Worm (Caenorhabditis elegans): ENCODE results near the gene col-125.
"Not testable (repeated sequence)": the region's sequence is repeated elsewhere in the genome, so short reads cannot be mapped to it uniquely, and the experiment has no call there.

The col-125 gene

DNA sequence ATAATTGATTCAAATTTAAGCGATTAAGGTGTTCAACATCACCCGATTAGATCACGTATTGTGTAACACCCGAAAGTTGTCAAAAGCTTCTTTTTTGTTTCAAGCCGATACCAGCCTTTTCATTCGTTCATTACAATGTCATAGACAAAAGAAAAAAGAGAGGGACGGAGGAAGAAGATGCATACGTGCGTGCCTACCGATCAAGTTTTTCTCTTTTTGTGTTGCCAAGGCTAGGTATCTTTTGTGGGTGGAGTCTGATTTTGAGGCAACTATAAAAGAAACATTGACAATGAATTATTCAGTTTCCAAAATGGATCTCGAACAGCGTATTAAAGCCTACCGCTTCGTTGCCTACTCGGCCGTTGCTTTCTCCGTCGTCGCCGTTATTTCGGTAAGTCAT is at the start of gene col-125:
Gene col-125 (plus strand): TSS at position 301 of the 400 bp plus-strand sequence.
- TF ChIP-seq ztf-28 (GFP tag; IDR thresholded peaks at IDR 0.05) (no peak), ceh-79 (tag; optimal IDR thresholded peaks at IDR 0.05) (no peak), hlh-12 (tag; optimal IDR thresholded peaks at IDR 0.05) (no peak), tbp1 (GFP tag; optimal IDR thresholded peaks at IDR 0.05) (no peak), akir-1 (GFP tag; optimal IDR thresholded peaks at IDR 0.05) (no peak), ZK185.1 (tag; optimal IDR thresholded peaks at IDR 0.05; ENCODE audit: poor library complexity, severe bottlenecking) (no peak), B0019.2 (GFP tag; conservative IDR thresholded peaks at IDR 0.05) (no peak), nhr-120 (GFP tag; IDR thresholded peaks at IDR 0.05) (no peak), ceh-100 (GFP tag; IDR thresholded peaks at IDR 0.05) (no peak), pbrm-1 (GFP tag; IDR thresholded peaks at IDR 0.05) (no peak), egrh-3 (GFP tag; IDR thresholded peaks at IDR 0.05) (no peak), Y79H2A.3 (GFP tag; conservative IDR thresholded peaks at IDR 0.05) (no peak), repo-1 (tag; optimal IDR thresholded peaks at IDR 0.05) (no peak), atf-7 (tag; optimal IDR thresholded peaks at IDR 0.05) (no peak), rpc-1 (optimal IDR thresholded peaks at IDR 0.05) (no peak), rpc-1 (tag; optimal IDR thresholded peaks at IDR 0.05) (no peak)

DNA sequence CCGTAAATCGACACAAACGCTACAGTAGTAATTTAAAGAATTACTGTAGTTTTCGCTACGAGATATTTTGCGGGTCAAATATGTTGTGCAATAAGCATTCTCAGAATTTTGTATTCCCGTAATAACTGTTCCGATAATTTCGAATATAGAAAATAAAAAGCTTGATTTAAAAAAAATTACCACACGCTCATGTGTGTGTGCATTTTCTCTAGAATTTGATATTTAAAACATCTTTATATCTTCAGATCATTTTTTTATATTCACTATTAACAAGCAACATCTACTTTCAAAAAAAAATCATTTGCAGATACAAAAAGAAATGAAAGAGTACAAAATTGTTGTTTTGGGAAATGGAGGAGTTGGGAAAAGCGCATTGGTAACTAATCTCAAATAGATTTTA is 48.3 kb upstream of the col-125 start, which contains the start of gene rap-3:
Gene rap-3 (plus strand): TSS at position 301 of the 400 bp plus-strand sequence.
- TF ChIP-seq madf-6 (GFP tag; IDR thresholded peaks at IDR 0.05) (no peak), sdz-38 (tag; optimal IDR thresholded peaks at IDR 0.05) (no peak), F33H1.4 (GFP tag; IDR thresholded peaks at IDR 0.05) (no peak), lsl-1 (GFP tag; optimal IDR thresholded peaks at IDR 0.05) (no peak), ztf-22 (GFP tag; optimal IDR thresholded peaks at IDR 0.05) (no peak), egl-18 (GFP tag; IDR thresholded peaks at IDR 0.05) (no peak), bed-2 (GFP tag; IDR thresholded peaks at IDR 0.05) (no peak)

DNA sequence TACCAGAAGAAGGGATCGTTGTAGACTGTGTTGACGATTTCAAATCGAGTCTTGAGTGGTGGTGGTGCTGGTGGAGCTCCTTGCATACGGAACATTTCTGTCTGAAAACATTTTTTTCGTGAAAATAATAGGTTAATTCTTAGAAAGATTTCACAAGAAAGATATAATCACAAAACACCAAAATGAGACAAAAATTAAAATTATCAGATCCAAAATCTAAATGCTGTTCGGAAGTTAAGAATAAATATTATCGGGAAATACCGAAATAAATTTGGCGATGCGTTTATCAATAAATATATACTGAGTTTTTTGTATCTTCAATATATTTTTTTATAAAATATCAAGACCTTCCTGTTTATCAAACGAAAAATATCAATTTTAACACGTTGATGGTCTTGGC is 46.8 kb upstream of the col-125 start, which contains the start of gene C08F8.9:
Gene C08F8.9 (minus strand): TSS at position 101 of the 400 bp plus-strand sequence.
- no peak for TF ChIP-seq ztf-26 (tag; optimal IDR thresholded peaks at IDR 0.05)

DNA sequence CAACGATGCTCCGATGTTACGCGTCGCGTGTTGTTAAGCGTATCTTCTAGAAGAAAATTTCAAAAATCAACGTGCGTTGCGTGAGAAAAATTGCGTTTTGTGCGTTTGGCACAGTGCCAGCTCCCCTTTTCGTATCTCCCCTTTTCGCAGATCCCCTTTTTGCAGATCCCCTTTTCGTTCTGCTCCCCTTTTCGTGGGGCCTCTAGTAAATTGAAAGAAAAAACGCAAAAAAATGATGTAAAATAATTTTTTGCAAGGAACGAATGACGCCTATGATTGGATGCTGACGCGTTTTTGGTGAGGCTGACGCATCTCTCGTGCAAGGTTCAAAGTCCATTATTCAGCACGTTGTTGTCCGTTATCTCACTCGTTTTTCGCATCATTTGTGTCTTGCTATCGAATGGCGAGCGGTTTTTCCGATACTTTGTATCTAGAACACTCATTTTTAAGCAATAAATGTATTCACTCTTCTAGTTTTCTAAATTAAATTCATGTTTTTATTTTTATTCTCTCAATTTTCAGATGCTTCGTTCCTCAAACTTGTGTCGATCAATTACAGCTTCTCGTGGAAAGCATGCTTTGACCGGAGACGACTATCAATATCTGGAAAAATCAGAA is 46.1 kb upstream of the col-125 start, which contains the start of gene cpt-2:
Gene cpt-2 (plus strand): TSS at position 523 of the 618 bp plus-strand sequence.
- peak; percentile 86 for TF ChIP-seq bed-2 (GFP tag; IDR thresholded peaks at IDR 0.05)
- TF ChIP-seq tbp1 (GFP tag; optimal IDR thresholded peaks at IDR 0.05): peak; percentile 67
- TF ChIP-seq D2030.7 (GFP tag; IDR thresholded peaks at IDR 0.05): peak; percentile 95
- TF ChIP-seq mcd-1 (GFP tag; IDR thresholded peaks at IDR 0.05): peak; percentile 92
- TF ChIP-seq unc-130 (GFP tag; optimal IDR thresholded peaks at IDR 0.05): peak; percentile 41
- peak; percentile 97 for TF ChIP-seq ztf-18 (tag; optimal IDR thresholded peaks at IDR 0.05)
- TF ChIP-seq let-526 (GFP tag; IDR thresholded peaks at IDR 0.05): peak; percentile 90
- TF ChIP-seq Y56A3A.18 (GFP tag; IDR thresholded peaks at IDR 0.05): peak; percentile 58; the same call in 1 of the 2 replicates
- peak; percentile 71 for TF ChIP-seq tlf-1 (GFP tag; optimal IDR thresholded peaks at IDR 0.05)
- not testable (repeated sequence) for TF ChIP-seq cebp-1 (GFP tag; IDR thresholded peaks at IDR 0.05)
- TF ChIP-seq cebp-1 (tag; optimal IDR thresholded peaks at IDR 0.05): peak; percentile 83
- TF ChIP-seq ztf-28 (GFP tag; IDR thresholded peaks at IDR 0.05): peak; percentile 90
- TF ChIP-seq ceh-27 (GFP tag; optimal IDR thresholded peaks at IDR 0.05): peak; percentile 68
- TF ChIP-seq lin-40 (tag; optimal IDR thresholded peaks at IDR 0.05): peak; percentile 88
- peak; percentile 86 for TF ChIP-seq lin-54 (GFP tag; optimal IDR thresholded peaks at IDR 0.05)
- peak; percentile 65 for TF ChIP-seq C06A6.2 (GFP tag; conservative IDR thresholded peaks at IDR 0.05)
- TF ChIP-seq snpc-4 (GFP tag; optimal IDR thresholded peaks at IDR 0.05): peak; percentile 13
- peak; percentile 27 to 71 (median 62) for TF ChIP-seq snpc-4 (tag; optimal IDR thresholded peaks at IDR 0.05)
- peak; percentile 84 for TF ChIP-seq nhr-80 (tag; optimal IDR thresholded peaks at IDR 0.05)
- TF ChIP-seq ZK185.1 (tag; optimal IDR thresholded peaks at IDR 0.05; ENCODE audit: poor library complexity, severe bottlenecking): peak; percentile 92
- TF ChIP-seq ekl-4 (GFP tag; IDR thresholded peaks at IDR 0.05): peak; percentile 86; the same call in 1 of the 2 replicates
- TF ChIP-seq madf-10 (tag; optimal IDR thresholded peaks at IDR 0.05): peak; percentile 59
- TF ChIP-seq rcor-1 (GFP tag; IDR thresholded peaks at IDR 0.05): peak; percentile 95
- TF ChIP-seq F22D6.2 (tag; optimal IDR thresholded peaks at IDR 0.05): peak; percentile 35
- TF ChIP-seq hmg-1.2 (GFP tag; IDR thresholded peaks at IDR 0.05): peak; percentile 65

Measured in whole organism, young adult.